Fruit fly (Drosophila melanogaster) whole organism: ENCODE results near the gene SC35.

ENCODE experiments used
- CG8478 ChIP-seq: fragments of >200 bp; optimal IDR thresholded peaks from 2 replicates; lab custom pipeline; 2018; ENCODE audit warnings: inconsistent platforms
- Dll ChIP-seq: fragments of >200 bp; optimal IDR thresholded peaks from 2 replicates; lab custom pipeline; 2017
- EcR ChIP-seq, 2 experiments: fragments of >200 bp; optimal IDR thresholded peaks; 2 replicates each; lab custom pipeline; 2017; ENCODE audit warnings: missing biosample characterization in 2 of 2, missing genetic modification characterization in 2 of 2, missing genetic modification reagents in 2 of 2
- pan ChIP-seq: fragments of >200 bp; optimal IDR thresholded peaks from 2 replicates; lab custom pipeline; 2017
- psq ChIP-seq: fragments of >200 bp; optimal IDR thresholded peaks from 2 replicates; lab custom pipeline; 2017
- usp ChIP-seq: fragments of >200 bp; optimal IDR thresholded peaks from 2 replicates; lab custom pipeline; 2017; ENCODE audit warnings: missing biosample characterization, missing genetic modification characterization, mixed read lengths

SC35 gene

DNA sequence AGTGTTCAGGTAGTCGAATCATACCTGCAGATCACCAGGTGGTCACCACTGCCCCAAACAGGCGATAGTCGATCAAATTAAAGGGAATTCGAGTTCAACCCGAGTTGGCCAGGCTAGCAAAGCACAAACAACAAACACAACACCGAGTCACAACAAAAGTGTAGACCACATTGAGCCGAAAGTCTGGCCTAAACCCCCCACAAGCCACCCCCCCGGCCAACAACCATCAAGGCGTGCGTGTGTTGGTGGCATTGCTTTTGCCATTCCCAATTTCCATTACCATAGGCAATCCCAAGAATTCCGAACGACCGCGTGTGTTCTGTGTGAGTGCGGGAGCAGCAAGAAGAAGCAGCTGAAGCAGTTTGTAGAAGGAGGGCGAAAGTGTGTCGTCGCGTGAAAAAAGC lies at the start of gene SC35:
Gene SC35 (minus strand): TSS at position 131 of the 404 bp plus-strand sequence.
- TF ChIP-seq pan (no peak), usp (GFP tag; lab: Kevin White, UChicago) (no peak), EcR (GFP tag; optimal IDR thresholded peaks at IDR 0.05; lab: Kevin White, UChicago) (no peak), Dll (lab: Kevin White, UChicago) (no peak), psq (lab: Kevin White, UChicago) (no peak), CG8478 (lab: Kevin White, UChicago) (no peak)

DNA sequence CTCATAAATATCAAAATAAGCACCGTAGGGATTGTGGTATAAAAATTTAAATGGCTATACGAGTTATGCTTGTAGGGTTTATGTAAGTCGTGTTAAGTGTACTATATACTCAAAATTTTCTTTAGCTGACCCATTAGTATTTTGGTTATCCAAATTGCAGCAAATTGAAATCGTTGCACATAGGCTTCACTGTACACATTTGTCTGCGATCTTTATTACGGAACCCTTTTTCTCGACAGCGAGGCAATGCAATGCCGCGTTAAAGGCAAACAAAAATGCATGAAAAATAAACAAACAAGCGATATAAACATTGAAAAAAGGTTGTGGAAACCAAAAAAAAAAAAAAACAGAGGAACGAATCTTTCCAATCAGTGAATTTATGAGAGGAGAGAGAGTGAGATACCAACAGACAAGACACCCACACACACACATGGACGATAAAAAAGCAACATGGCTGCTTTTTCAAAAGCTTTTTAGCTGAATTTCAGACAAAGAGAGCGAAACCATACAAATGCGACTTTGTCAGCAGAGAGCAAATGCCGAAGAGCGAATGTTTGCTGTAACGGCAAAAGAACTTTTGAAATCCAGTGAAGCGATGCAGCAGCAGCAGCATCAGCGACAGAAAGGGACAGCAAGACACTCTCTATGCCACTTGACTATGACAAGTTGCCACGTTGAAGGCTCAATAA lies 49.5 kb upstream of the SC35 start:
- TF ChIP-seq EcR (GFP tag; optimal IDR thresholded peaks at IDR 0.05; lab: Kevin White, UChicago) (no peak), pan (no peak), psq (lab: Kevin White, UChicago) (no peak), usp (GFP tag; lab: Kevin White, UChicago) (no peak), CG8478 (lab: Kevin White, UChicago) (no peak), Dll (lab: Kevin White, UChicago) (no peak)

DNA sequence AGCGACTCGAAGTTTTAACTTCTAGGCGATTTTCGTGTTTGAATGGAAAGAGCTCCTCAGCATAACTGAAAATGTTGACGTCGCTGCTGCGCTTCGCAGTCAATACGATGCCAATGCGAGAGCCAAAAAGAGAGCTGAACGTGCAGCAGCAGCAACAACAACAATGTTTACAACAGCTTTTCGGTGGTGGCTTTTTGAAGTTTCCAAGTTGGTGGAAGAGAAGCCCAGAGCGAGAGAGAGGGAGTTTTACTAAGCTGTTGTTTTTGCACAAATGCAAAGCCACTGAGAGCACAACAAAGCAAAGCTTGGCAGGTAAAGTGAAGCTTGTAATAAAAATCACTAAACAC lies 49.0 kb upstream of the SC35 start:
- TF ChIP-seq usp (GFP tag; lab: Kevin White, UChicago) (no peak), psq (lab: Kevin White, UChicago) (no peak), CG8478 (lab: Kevin White, UChicago) (no peak), EcR (GFP tag; optimal IDR thresholded peaks at IDR 0.05; lab: Kevin White, UChicago) (no peak), Dll (lab: Kevin White, UChicago) (no peak), pan (no peak)

DNA sequence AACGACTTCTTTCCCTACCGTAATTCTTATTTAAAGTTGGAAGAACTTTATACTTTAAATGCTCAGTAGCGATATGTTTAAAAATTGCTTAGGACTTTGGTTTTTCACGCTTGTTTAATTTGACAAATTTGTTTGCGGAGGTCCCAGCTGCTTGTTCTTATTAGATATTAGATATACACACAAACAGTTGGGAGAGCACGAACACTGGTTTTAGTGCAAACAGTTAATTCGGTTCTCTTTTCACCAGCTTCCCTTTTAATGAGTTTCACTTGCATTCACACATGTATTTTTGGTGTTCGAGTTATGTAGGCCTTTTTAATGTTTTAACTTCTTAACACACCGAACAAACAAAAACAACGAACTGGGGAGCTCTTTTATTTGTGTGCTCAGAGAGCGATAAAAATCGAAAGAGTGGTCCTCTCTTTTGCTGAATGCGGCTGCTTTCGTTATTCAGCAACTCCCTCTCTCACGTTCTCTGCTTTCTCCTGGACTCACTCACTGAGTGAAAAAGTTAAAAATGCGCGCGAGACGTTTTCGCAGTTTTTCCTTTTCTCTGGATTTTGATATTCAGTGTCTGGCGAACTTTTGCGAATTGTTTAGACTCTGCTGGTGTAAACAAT lies 48.4 kb upstream of the SC35 start:
- TF ChIP-seq pan = no peak
- TF ChIP-seq CG8478 (lab: Kevin White, UChicago) = no peak
- TF ChIP-seq Dll (lab: Kevin White, UChicago) = no peak
- no peak for TF ChIP-seq psq (lab: Kevin White, UChicago)
- TF ChIP-seq usp (GFP tag; lab: Kevin White, UChicago) = no peak
- no peak for TF ChIP-seq EcR (GFP tag; optimal IDR thresholded peaks at IDR 0.05; lab: Kevin White, UChicago)

DNA sequence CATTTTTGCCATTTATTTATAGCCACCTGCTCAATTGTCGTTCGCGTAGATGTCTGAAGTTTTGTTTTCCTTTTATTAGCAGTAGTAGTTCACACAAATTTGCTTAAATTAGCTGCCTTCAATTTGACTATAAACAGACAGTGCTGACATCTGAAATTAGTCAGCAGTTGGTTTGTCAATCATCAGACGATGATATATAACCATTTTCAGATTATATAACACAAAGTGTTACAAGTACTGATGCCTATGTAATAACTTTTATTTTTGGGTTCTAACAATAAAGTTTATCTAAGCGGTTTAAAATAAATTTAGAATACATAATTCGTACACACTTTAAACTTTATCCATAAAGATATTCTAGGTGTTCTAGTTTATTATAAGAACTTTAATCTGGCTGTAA lies 47.3 kb upstream of the SC35 start:
- no peak for TF ChIP-seq psq (lab: Kevin White, UChicago)
- TF ChIP-seq pan = no peak
- no peak for TF ChIP-seq usp (GFP tag; lab: Kevin White, UChicago)
- no peak for TF ChIP-seq CG8478 (lab: Kevin White, UChicago)
- no peak for TF ChIP-seq EcR (GFP tag; optimal IDR thresholded peaks at IDR 0.05; lab: Kevin White, UChicago)
- no peak for TF ChIP-seq Dll (lab: Kevin White, UChicago)

DNA sequence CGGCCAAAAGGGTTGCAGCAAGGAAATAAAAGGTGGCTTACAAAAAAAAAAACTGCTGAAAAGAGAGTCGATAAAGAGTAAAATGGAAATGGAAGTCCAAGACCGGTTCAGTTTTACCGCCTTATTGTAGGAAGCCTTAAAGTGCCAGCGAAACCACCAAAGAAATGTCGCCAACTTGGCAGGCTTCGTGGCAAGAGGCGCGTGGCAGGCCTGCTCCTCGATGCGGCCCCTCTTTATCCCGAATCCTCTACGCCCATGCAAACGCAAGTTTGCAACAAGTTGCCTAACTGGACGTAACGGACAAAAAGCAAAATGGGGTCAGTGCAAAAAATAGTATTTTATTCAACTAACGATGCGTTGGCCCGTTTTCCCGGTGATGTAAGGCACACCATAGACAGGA lies 46.4 kb upstream of the SC35 start:
- TF ChIP-seq Dll (lab: Kevin White, UChicago) (no peak), CG8478 (lab: Kevin White, UChicago) (no peak), EcR (GFP tag; optimal IDR thresholded peaks at IDR 0.05; lab: Kevin White, UChicago) (no peak), pan (no peak), psq (lab: Kevin White, UChicago) (no peak), usp (GFP tag; lab: Kevin White, UChicago) (no peak)

DNA sequence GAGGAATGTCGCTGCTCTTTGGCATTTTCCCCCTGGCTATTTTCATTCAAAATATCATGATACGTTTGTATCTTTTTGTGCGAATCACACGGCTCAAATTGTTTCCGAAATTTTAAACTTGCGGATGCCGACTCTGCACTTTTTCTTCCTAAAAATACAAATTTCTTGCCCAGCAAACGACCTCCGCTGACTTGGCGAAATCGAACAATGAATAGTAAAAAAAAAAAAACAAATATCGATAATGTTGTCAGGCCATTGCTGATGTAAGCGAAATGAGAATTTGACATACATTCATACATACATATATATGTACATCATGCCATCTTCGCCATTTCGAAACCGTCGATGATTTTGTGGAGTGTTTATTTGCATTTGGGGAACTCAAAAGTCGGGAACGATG lies 45.5 kb upstream of the SC35 start:
- TF ChIP-seq Dll (lab: Kevin White, UChicago) = no peak

DNA sequence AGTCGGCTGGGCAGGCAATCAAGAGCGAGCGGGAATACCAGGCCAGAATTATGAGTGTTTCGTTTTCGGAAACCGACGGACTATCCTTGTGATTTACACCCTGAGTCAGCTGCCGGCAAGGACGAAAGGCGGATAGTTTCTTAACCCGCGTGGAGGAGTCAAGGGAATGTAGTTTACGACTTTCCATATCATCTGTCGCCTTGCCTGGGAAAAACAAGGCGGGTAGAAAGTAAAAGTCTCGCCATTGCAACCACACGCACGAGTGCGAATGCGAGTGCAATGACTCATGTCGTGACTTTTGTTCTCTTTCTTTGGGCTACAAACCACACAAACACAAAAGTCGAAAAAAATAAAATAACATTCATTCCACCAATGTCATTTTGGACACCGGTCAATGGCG lies 44.0 kb upstream of the SC35 start:
- TF ChIP-seq EcR (GFP tag; optimal IDR thresholded peaks at IDR 0.05; lab: Kevin White, UChicago) (peak in 1 of 2 experiments; percentile 32), Dll (lab: Kevin White, UChicago) (no peak)

DNA sequence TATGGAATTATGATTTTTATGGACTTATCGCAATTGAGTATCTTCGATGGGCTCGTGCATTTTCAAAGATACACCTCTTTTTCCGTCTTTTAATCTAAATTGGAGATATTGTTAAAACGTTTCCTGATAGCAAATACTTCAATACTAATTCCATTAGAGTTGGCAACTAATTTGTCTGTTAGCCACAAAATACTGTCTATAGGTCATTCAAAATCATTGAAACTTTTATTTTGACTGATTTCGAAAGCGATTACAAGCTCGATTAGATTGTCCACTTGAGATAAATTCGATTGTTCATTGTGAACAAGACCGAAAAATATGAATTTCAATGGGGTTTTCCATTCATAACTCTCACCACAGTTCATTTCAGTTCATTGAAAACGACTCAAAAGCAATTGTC lies 41.6 kb upstream of the SC35 start:
- no peak for TF ChIP-seq Dll (lab: Kevin White, UChicago)
- TF ChIP-seq usp (GFP tag; lab: Kevin White, UChicago) = no peak
- no peak for TF ChIP-seq psq (lab: Kevin White, UChicago)
- TF ChIP-seq pan = no peak
- TF ChIP-seq CG8478 (lab: Kevin White, UChicago) = no peak
- TF ChIP-seq EcR (GFP tag; optimal IDR thresholded peaks at IDR 0.05; lab: Kevin White, UChicago) = no peak

DNA sequence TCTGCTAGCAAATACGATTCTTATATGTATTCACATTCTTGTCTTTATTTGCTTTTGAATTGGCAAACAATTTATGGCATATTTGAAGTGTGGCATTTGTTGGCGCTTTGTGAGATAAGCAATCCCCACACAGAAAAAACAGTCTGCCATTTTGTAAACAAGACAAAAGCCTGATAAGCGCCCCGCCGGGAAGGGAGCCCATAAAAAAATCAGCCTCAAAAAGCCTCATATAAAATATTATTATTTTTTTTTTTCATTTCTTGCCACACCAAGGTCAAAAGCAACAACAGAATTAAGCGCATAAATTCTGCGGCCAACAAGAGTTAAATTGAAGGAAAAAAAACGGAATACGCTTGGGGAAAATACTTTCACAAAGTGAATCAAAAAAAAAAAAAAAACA lies 40.8 kb upstream of the SC35 start:
- TF ChIP-seq pan (no peak), usp (GFP tag; lab: Kevin White, UChicago) (no peak), EcR (GFP tag; optimal IDR thresholded peaks at IDR 0.05; lab: Kevin White, UChicago) (no peak), Dll (lab: Kevin White, UChicago) (no peak), psq (lab: Kevin White, UChicago) (no peak), CG8478 (lab: Kevin White, UChicago) (no peak)

DNA sequence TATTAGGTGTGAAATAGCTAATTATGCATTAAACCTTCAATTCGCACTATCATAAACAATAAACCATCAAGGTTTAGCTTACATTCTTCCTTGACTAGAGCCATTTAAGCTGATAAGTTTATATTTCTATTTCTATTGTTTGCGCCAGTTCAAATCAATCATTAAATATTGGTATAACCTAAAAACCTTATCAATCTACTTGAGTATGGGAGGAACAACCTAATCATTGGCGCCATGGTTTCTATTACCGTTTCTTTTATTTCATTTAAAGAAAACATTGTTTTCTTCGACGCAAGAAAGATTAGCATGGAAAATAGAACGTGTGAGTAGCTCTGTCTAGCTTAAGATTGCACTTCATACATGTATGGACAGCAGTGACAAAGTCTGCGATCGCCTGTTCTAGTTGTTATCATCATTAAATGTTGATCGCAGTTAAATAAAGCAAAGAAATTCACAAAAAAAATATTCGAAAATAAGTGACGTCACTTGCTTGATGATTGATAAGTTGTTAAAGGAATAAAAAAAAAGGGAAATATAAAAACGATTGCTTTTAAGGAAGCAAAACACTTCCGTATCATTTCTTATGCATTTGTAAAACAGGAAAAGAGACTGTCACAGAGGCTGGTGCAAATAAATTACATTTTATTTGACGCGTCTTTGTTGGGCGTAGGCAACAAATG lies 39.9 kb upstream of the SC35 start:
- TF ChIP-seq CG8478 (lab: Kevin White, UChicago) = no peak
- no peak for TF ChIP-seq Dll (lab: Kevin White, UChicago)
- no peak for TF ChIP-seq psq (lab: Kevin White, UChicago)
- TF ChIP-seq usp (GFP tag; lab: Kevin White, UChicago) = no peak
- TF ChIP-seq pan = no peak
- TF ChIP-seq EcR (GFP tag; optimal IDR thresholded peaks at IDR 0.05; lab: Kevin White, UChicago) = no peak

DNA sequence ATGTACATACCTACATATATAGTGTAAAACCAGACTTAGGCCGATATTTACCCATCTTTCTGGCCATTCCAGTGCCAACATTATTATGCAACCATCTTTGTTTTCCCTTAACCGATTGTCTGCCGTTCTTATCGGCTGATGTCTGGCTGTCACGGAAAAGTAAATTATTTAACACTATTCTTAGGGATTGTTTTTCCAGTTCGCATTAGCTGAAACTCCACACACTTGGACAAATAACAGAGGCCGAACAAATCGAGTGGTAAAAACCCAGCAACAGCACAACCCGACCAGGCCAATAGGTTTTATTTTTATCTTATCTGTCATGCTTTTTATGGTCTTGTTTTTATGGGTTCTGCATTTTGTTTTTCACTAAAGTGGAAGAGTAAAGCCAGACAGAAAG lies 39.1 kb upstream of the SC35 start:
- TF ChIP-seq psq (lab: Kevin White, UChicago) = no peak
- TF ChIP-seq Dll (lab: Kevin White, UChicago) = no peak
- no peak for TF ChIP-seq usp (GFP tag; lab: Kevin White, UChicago)
- TF ChIP-seq CG8478 (lab: Kevin White, UChicago) = no peak
- TF ChIP-seq pan = no peak
- TF ChIP-seq EcR (GFP tag; optimal IDR thresholded peaks at IDR 0.05; lab: Kevin White, UChicago) = no peak
